Fruit fly (Drosophila melanogaster): ENCODE measurements around the gene CG1631.

DNA sequence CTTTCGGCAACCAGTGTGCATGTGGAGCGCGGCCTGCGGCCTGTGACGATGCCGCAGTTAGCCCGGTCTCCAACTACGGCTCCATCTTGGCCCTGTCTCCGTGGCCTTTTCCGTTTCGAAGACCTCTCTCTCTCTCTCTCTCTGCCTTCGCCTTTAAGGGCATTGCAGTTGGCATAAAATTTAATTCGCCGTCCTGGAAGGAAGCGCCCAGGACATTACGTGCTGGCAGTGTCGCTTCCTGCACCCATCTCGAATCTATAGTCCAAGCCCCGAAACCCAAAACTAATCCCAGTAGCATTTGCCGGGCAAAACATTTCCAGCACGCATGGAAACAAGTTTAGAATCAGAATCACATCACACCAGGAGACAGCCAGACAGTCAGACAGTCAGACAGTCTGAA lies at the start of gene CG1631:
- no peak for TF ChIP-seq Smox (GFP tag; optimal IDR thresholded peaks at IDR 0.05)
- no peak for TF ChIP-seq Hr38 (GFP tag; optimal IDR thresholded peaks at IDR 0.05)
- TF ChIP-seq CG6854 (GFP tag; optimal IDR thresholded peaks at IDR 0.05): no peak
